Worm (Caenorhabditis elegans) whole organism, L4 larva: Measurements from ENCODE around the gene cpt-5.

Source experiments
- F37D6.2 ChIP-seq: sonication (generic microtip); optimal IDR thresholded peaks from 2 replicates; lab custom pipeline; 2016; ENCODE audit warnings: mild to moderate bottlenecking, missing genetic modification characterization, missing compliant biosample characterization
- Y75B8A.6 ChIP-seq: fragments of 200-800 bp; sonication (Bioruptor generic); IDR thresholded peaks from 2 replicates; pipeline ENCODE4 v1.3.6; 2022; ENCODE audit warnings: missing genetic modification reagents, missing genetic modification characterization, missing compliant biosample characterization
- aha-1 ChIP-seq: fragments of 150-350 bp; peaks from one replicate; lab custom pipeline; 2014; ENCODE audit warnings: missing biosample characterization, missing genetic modification characterization
- arid-1 ChIP-seq: fragments of 200-800 bp; sonication (Bioruptor generic); conservative IDR thresholded peaks from 2 replicates; pipeline ENCODE4 v1.3.6; 2022; ENCODE audit warnings: missing genetic modification reagents, missing genetic modification characterization, missing compliant biosample characterization
- attf-4 ChIP-seq: sonication (generic microtip); optimal IDR thresholded peaks from 3 replicates; lab custom pipeline; 2017; ENCODE audit warnings: missing biosample characterization, missing genetic modification characterization
- ceh-32 ChIP-seq: sonication (generic microtip); optimal IDR thresholded peaks from 2 replicates; lab custom pipeline; 2016; ENCODE audit warnings: mild to moderate bottlenecking, missing genetic modification characterization, missing compliant biosample characterization; ENCODE audit not compliant: poor library complexity
- ceh-44 ChIP-seq: fragments of 200-800 bp; sonication (Bioruptor generic); IDR thresholded peaks from 2 replicates; pipeline ENCODE4 v1.3.6; 2022; ENCODE audit warnings: missing genetic modification reagents, missing genetic modification characterization, missing compliant biosample characterization
- ceh-62 ChIP-seq: sonication (generic microtip); optimal IDR thresholded peaks from 2 replicates; lab custom pipeline; 2017; ENCODE audit warnings: missing biosample characterization, missing genetic modification characterization
- daf-12 ChIP-seq: fragments of 150-350 bp; optimal IDR thresholded peaks from 2 replicates; lab custom pipeline; 2014; ENCODE audit warnings: missing biosample characterization, missing genetic modification reagents, missing genetic modification characterization
- dmd-6 ChIP-seq: fragments of 200-800 bp; sonication (Bioruptor generic); IDR thresholded peaks from 2 replicates; pipeline ENCODE4 v1.3.6; 2022; ENCODE audit warnings: missing genetic modification reagents, missing genetic modification characterization, missing compliant biosample characterization
- duxl-1 ChIP-seq: sonication (generic microtip); optimal IDR thresholded peaks from 2 replicates; lab custom pipeline; 2016; ENCODE audit warnings: mild to moderate bottlenecking, missing genetic modification characterization, moderate library complexity, missing compliant biosample characterization; ENCODE audit not compliant: poor library complexity
- dve-1 ChIP-seq: sonication (generic microtip); optimal IDR thresholded peaks from 2 replicates; lab custom pipeline; 2017; ENCODE audit warnings: antibody characterized with exemption, mild to moderate bottlenecking, missing genetic modification characterization, missing compliant biosample characterization; ENCODE audit not compliant: insufficient read depth
- egl-27 ChIP-seq: sonication (generic microtip); optimal IDR thresholded peaks from 3 replicates; lab custom pipeline; 2017; ENCODE audit warnings: missing biosample characterization, missing genetic modification reagents, missing genetic modification characterization
- fkh-10 ChIP-seq: fragments of 150-350 bp; optimal IDR thresholded peaks from 2 replicates; lab custom pipeline; 2014; ENCODE audit warnings: missing biosample characterization, missing genetic modification reagents, missing genetic modification characterization
- hif-1 ChIP-seq, 2 experiments: sonication (generic microtip); optimal IDR thresholded peaks; 2 replicates each; lab custom pipeline; 2016 to 2017; ENCODE audit warnings: missing compliant biosample characterization in 2 of 2, missing genetic modification characterization in 2 of 2, missing genetic modification reagents in 2 of 2, missing genotype in 2 of 2, mild to moderate bottlenecking in 1 of 2
- jun-1 ChIP-seq: fragments of 150-350 bp; optimal IDR thresholded peaks from 2 replicates; lab custom pipeline; 2014; ENCODE audit warnings: missing biosample characterization, missing genetic modification reagents, missing genetic modification characterization
- lim-7 ChIP-seq: fragments of 200-800 bp; sonication (Bioruptor generic); IDR thresholded peaks from 2 replicates; pipeline ENCODE4 v1.3.6; 2022; ENCODE audit warnings: missing genetic modification characterization, missing compliant biosample characterization
- lin-29 ChIP-seq: fragments of 200-800 bp; sonication (Bioruptor generic); IDR thresholded peaks from 2 replicates; pipeline ENCODE4 v1.3.6; 2022; ENCODE audit warnings: missing genetic modification reagents, missing genetic modification characterization, missing compliant biosample characterization
- lin-38 ChIP-seq: fragments of 200-800 bp; sonication (Bioruptor generic); IDR thresholded peaks from 2 replicates; pipeline ENCODE4 v1.3.6; 2022; ENCODE audit warnings: missing genetic modification reagents, missing genetic modification characterization, missing compliant biosample characterization
- mdl-1 ChIP-seq, 2 experiments: fragments of 150-350 bp in 1 of 2; sonication (generic microtip) in 1 of 2; optimal IDR thresholded peaks; 2 replicates each; lab custom pipeline; 2014 to 2017; ENCODE audit warnings: missing biosample characterization in 2 of 2, missing genetic modification characterization in 2 of 2
- mdt-29 ChIP-seq: fragments of 200-800 bp; sonication (Bioruptor generic); IDR thresholded peaks from 2 replicates; pipeline ENCODE4 v1.3.6; 2022; ENCODE audit warnings: missing genetic modification reagents, missing genetic modification characterization, missing compliant biosample characterization
- nhr-11 ChIP-seq: fragments of 150-350 bp; optimal IDR thresholded peaks from 2 replicates; lab custom pipeline; 2014; ENCODE audit warnings: missing biosample characterization, missing genetic modification characterization
- nhr-111 ChIP-seq: fragments of 200-800 bp; sonication (Bioruptor generic); optimal IDR thresholded peaks from 2 replicates; lab custom pipeline; 2018; ENCODE audit warnings: mild to moderate bottlenecking, missing genetic modification characterization, missing compliant biosample characterization
- nhr-28 ChIP-seq: fragments of 150-350 bp; optimal IDR thresholded peaks from 2 replicates; lab custom pipeline; 2014; ENCODE audit warnings: missing biosample characterization, missing genetic modification characterization
- nhr-48 ChIP-seq: sonication (generic microtip); optimal IDR thresholded peaks from 2 replicates; lab custom pipeline; 2016; ENCODE audit warnings: mild to moderate bottlenecking, missing genetic modification characterization, missing compliant biosample characterization
- nhr-76 ChIP-seq: fragments of 150-350 bp; optimal IDR thresholded peaks from 2 replicates; lab custom pipeline; 2014; ENCODE audit warnings: missing biosample characterization, missing genetic modification characterization
- rbr-2 ChIP-seq: sonication (generic microtip); optimal IDR thresholded peaks from 2 replicates; lab custom pipeline; 2016; ENCODE audit warnings: missing genotype, missing genetic modification characterization, missing compliant biosample characterization
- sdz-12 ChIP-seq: fragments of 200-800 bp; sonication (Bioruptor generic); optimal IDR thresholded peaks from 2 replicates; lab custom pipeline; 2018; ENCODE audit warnings: mild to moderate bottlenecking, missing genetic modification characterization, missing compliant biosample characterization
- tag-97 ChIP-seq: fragments of 200-800 bp; sonication (Bioruptor generic); IDR thresholded peaks from 2 replicates; pipeline ENCODE4 v1.3.6; 2022; ENCODE audit warnings: missing genetic modification characterization, missing compliant biosample characterization
- unc-62 ChIP-seq, 3 experiments: fragments of 150-350 bp in 1 of 3; sonication (generic microtip); optimal IDR thresholded peaks in 2 of 3; peaks in 1 of 3; 1 replicate in 1 of 3; 2 replicates in 2 of 3; lab custom pipeline; 2014 to 2017; ENCODE audit warnings: missing biosample characterization in 3 of 3, missing genetic modification characterization in 3 of 3, missing genetic modification reagents in 3 of 3, missing genotype in 1 of 3
- zip-11 ChIP-seq: fragments of 200-800 bp; sonication (Bioruptor generic); IDR thresholded peaks from 2 replicates; pipeline ENCODE4 v1.3.6; 2022; ENCODE audit warnings: missing genetic modification characterization, missing compliant biosample characterization
- zip-2 ChIP-seq: fragments of 150-350 bp; optimal IDR thresholded peaks from 2 replicates; lab custom pipeline; 2014; ENCODE audit warnings: missing biosample characterization, missing genetic modification characterization
- ztf-11 ChIP-seq: fragments of 150-350 bp; optimal IDR thresholded peaks from 2 replicates; lab custom pipeline; 2014; ENCODE audit warnings: missing biosample characterization, missing genetic modification characterization

cpt-5 gene

ce11 chrV:13858906-13859305 lies 14.1 kb upstream of the cpt-5 start, which contains the start of gene srx-135:
srx-135 (plus strand) TSS chrV:13859206.
- TF ChIP-seq F37D6.2 = no peak
- TF ChIP-seq ztf-11 (tag; lab: Kevin White, UChicago) = no peak

- TF ChIP-seq nhr-111 (no peak), lin-29 (GFP tag; lab: Robert Waterston, UW) (no peak), tag-97 (GFP tag; lab: Robert Waterston, UW) (no peak), ceh-32 (no peak), zip-11 (GFP tag; lab: Robert Waterston, UW) (no peak), lin-38 (no peak), duxl-1 (tag; lab: Kevin White, UChicago) (no peak), ceh-44 (GFP tag; lab: Robert Waterston, UW) (no peak), attf-4 (tag; lab: Kevin White, UChicago) (no peak), jun-1 (tag; lab: Kevin White, UChicago) (no peak), nhr-76 (no peak)
Observed at ce11 chrV:13862505-13862904, 10.5 kb upstream of the cpt-5 start, which contains the start of gene srx-137. srx-137 (plus strand) TSS chrV:13862805.

ce11 chrV:13863700-13864099 lies 9.3 kb upstream of the cpt-5 start:
- TF ChIP-seq aha-1 (tag; lab: Kevin White, UChicago) (peak; percentile 90), fkh-10 (no peak), unc-62 (GFP tag; optimal IDR thresholded peaks at IDR 0.05 in 1 of 2; lab: Kevin White, UChicago) (peak in 1 of 2 experiments; percentile 55), unc-62 (tag; optimal IDR thresholded peaks at IDR 0.05; lab: Kevin White, UChicago) (no peak), sdz-12 (GFP tag; lab: Kevin White, UChicago) (no peak)

- no peak for TF ChIP-seq Y75B8A.6 (GFP tag; lab: Robert Waterston, UW)
- TF ChIP-seq hif-1 (tag; optimal IDR thresholded peaks at IDR 0.05; lab: Kevin White, UChicago) = no peak
- TF ChIP-seq nhr-76 = no peak
- TF ChIP-seq attf-4 (tag; lab: Kevin White, UChicago) = no peak
- no peak for TF ChIP-seq daf-12
- no peak for TF ChIP-seq mdl-1 (tag; optimal IDR thresholded peaks at IDR 0.05; lab: Kevin White, UChicago)
- TF ChIP-seq nhr-48 = no peak
- no peak for TF ChIP-seq lim-7 (GFP tag; lab: Robert Waterston, UW)
- TF ChIP-seq ceh-62 (tag; lab: Kevin White, UChicago) = no peak
- no peak for TF ChIP-seq ztf-11 (tag; lab: Kevin White, UChicago)
- TF ChIP-seq, all 104 proteins: peak for 0
Observed at ce11 chrV:13866353-13866752, 6.6 kb upstream of the cpt-5 start, which contains the start of gene nhr-175. nhr-175 (plus strand) TSS chrV:13866691.

ce11 chrV:13869551-13869950 lies 3.4 kb upstream of the cpt-5 start:
- peak; percentile 100 for TF ChIP-seq nhr-11 (tag; lab: Kevin White, UChicago)
- peak; percentile 89 for TF ChIP-seq nhr-28 (tag; lab: Kevin White, UChicago)
- TF ChIP-seq mdt-29 (GFP tag; lab: Robert Waterston, UW) = no peak
- no peak for TF ChIP-seq dmd-6 (GFP tag; lab: Robert Waterston, UW)
- TF ChIP-seq, all 104 proteins: peak for 2

ce11 chrV:13873323-13873722 lies 328 bp downstream of the cpt-5 start:
- TF ChIP-seq unc-62 (GFP tag; optimal IDR thresholded peaks at IDR 0.05 in 1 of 2; lab: Kevin White, UChicago) = peak in 1 of 2 experiments; percentile 94
- no peak for TF ChIP-seq unc-62 (tag; optimal IDR thresholded peaks at IDR 0.05; lab: Kevin White, UChicago)
- no peak for TF ChIP-seq egl-27 (tag; lab: Kevin White, UChicago)
- TF ChIP-seq dve-1 (tag; lab: Kevin White, UChicago) = no peak
- no peak for TF ChIP-seq rbr-2 (tag; lab: Kevin White, UChicago)
- no peak for TF ChIP-seq arid-1 (GFP tag; lab: Robert Waterston, UW)
- TF ChIP-seq zip-2 (tag; lab: Kevin White, UChicago) = no peak
- TF ChIP-seq, all 104 proteins: peak for 1
